Fruit fly (Drosophila melanogaster): Measurements from ENCODE around the gene CG43102.
A peak's percentile ranks its signal among the peaks of the same experiment; 100 is the strongest.

The CG43102 gene

dm6 chr3R:17794335-17795074 lies at the start of gene CG43102:
Gene CG43102 (minus strand): TSS chr3R:17794490.
- TF ChIP-seq sage (GFP tag; optimal IDR thresholded peaks at IDR 0.05) (peak; percentile 42), psq (GFP tag; optimal IDR thresholded peaks at IDR 0.05) (peak; percentile 52), dmrt93B (GFP tag; optimal IDR thresholded peaks at IDR 0.05) (peak; percentile 16), h (GFP tag; optimal IDR thresholded peaks at IDR 0.05) (peak; percentile 59), rgr (GFP tag; optimal IDR thresholded peaks at IDR 0.05) (peak; percentile 65), CG9705 (GFP tag; optimal IDR thresholded peaks at IDR 0.05) (peak; percentile 55), ey (GFP tag; optimal IDR thresholded peaks at IDR 0.05) (peak; percentile 34), CG32264 (GFP tag; optimal IDR thresholded peaks at IDR 0.05) (no peak), Hr83 (GFP tag; optimal IDR thresholded peaks at IDR 0.05; ENCODE audit: poor library complexity, severe bottlenecking) (peak; percentile 75), Hnf4 (GFP tag; optimal IDR thresholded peaks at IDR 0.05) (peak; percentile 17), Dfd (GFP tag; optimal IDR thresholded peaks at IDR 0.05) (no peak), CrebA (GFP tag; optimal IDR thresholded peaks at IDR 0.05; ENCODE audit: borderline replicate concordance) (no peak), Sp1 (GFP tag; optimal IDR thresholded peaks at IDR 0.05) (peak; percentile 70), dl (GFP tag; optimal IDR thresholded peaks at IDR 0.05; ENCODE audit: insufficient read depth in 1 of 2, partially characterized antibody in 2 of 2) (no peak), foxo (GFP tag; optimal IDR thresholded peaks at IDR 0.05) (peak in 1 of 2 experiments; percentile 76), Dif (GFP tag; optimal IDR thresholded peaks at IDR 0.05; ENCODE audit: partially characterized antibody) (peak; percentile 61), HLH106 (tag; optimal IDR thresholded peaks at IDR 0.05) (peak; percentile 72), jim (GFP tag; optimal IDR thresholded peaks at IDR 0.05) (no peak), woc (GFP tag; optimal IDR thresholded peaks at IDR 0.05) (peak; percentile 32), fru (GFP tag; optimal IDR thresholded peaks at IDR 0.05) (peak; percentile 34), sv (GFP tag; optimal IDR thresholded peaks at IDR 0.05) (peak; percentile 1), br (GFP tag; optimal IDR thresholded peaks at IDR 0.05) (peak; percentile 44), Rel (GFP tag; optimal IDR thresholded peaks at IDR 0.05) (no peak), Rel (tag; optimal IDR thresholded peaks at IDR 0.05) (peak; percentile 65)

- TF ChIP-seq CrebA (GFP tag; optimal IDR thresholded peaks at IDR 0.05; ENCODE audit: borderline replicate concordance), result no peak
- no peak for TF ChIP-seq sv (GFP tag; optimal IDR thresholded peaks at IDR 0.05)
- TF ChIP-seq Mio (GFP tag; optimal IDR thresholded peaks at IDR 0.05), result no peak
- no peak for TF ChIP-seq ey (GFP tag; optimal IDR thresholded peaks at IDR 0.05)
- TF ChIP-seq pan (optimal IDR thresholded peaks at IDR 0.05), result no peak
- no peak for TF ChIP-seq Dfd (GFP tag; optimal IDR thresholded peaks at IDR 0.05)
- TF ChIP-seq lola (GFP tag; optimal IDR thresholded peaks at IDR 0.05), result no peak
- no peak for TF ChIP-seq sage (GFP tag; optimal IDR thresholded peaks at IDR 0.05)
- TF ChIP-seq h (GFP tag; optimal IDR thresholded peaks at IDR 0.05), result no peak
- no peak for TF ChIP-seq brk (GFP tag; optimal IDR thresholded peaks at IDR 0.05)
- no peak for TF ChIP-seq OdsH (GFP tag; optimal IDR thresholded peaks at IDR 0.05)
- TF ChIP-seq Abd-B (GFP tag; optimal IDR thresholded peaks at IDR 0.05), result no peak
These were observed 36.2 kb upstream of the CG43102 start for dm6 chr3R:17830528-17830927.

- no peak for TF ChIP-seq jim (GFP tag; optimal IDR thresholded peaks at IDR 0.05)
- TF ChIP-seq lola (GFP tag; optimal IDR thresholded peaks at IDR 0.05), result no peak
- no peak for TF ChIP-seq dmrt93B (GFP tag; optimal IDR thresholded peaks at IDR 0.05)
- no peak for TF ChIP-seq Rel (GFP tag; optimal IDR thresholded peaks at IDR 0.05)
- no peak for TF ChIP-seq Rel (tag; optimal IDR thresholded peaks at IDR 0.05)
- no peak for TF ChIP-seq CrebA (GFP tag; optimal IDR thresholded peaks at IDR 0.05; ENCODE audit: borderline replicate concordance)
- no peak for TF ChIP-seq Mio (GFP tag; optimal IDR thresholded peaks at IDR 0.05)
- no peak for TF ChIP-seq Myc (optimal IDR thresholded peaks at IDR 0.05)
- no peak for TF ChIP-seq Vsx2 (GFP tag; optimal IDR thresholded peaks at IDR 0.05; ENCODE audit: partially characterized antibody)
- TF ChIP-seq Hr83 (GFP tag; optimal IDR thresholded peaks at IDR 0.05; ENCODE audit: poor library complexity, severe bottlenecking), result no peak
- no peak for TF ChIP-seq CG32264 (GFP tag; optimal IDR thresholded peaks at IDR 0.05)
- TF ChIP-seq sage (GFP tag; optimal IDR thresholded peaks at IDR 0.05), result no peak
- no peak for TF ChIP-seq Abd-B (GFP tag; optimal IDR thresholded peaks at IDR 0.05)
- TF ChIP-seq Dif (GFP tag; optimal IDR thresholded peaks at IDR 0.05; ENCODE audit: partially characterized antibody), result no peak
These were observed 34.4 kb upstream of the CG43102 start for dm6 chr3R:17828653-17829052.

All from whole organism, wandering third instar larva.